Fruit fly (Drosophila melanogaster): ENCODE results near the gene Or67b.

dm6 chr3L:9638971-9639370 is 10.0 kb upstream of the Or67b start, which contains the start of gene CG18179:
- TF ChIP-seq CTCF (optimal IDR thresholded peaks at IDR 0.05) (no peak), CG8478 (optimal IDR thresholded peaks at IDR 0.05) (no peak)
